Fruit fly (Drosophila melanogaster): Measurements from ENCODE around the gene Nuak.

Gene Nuak

DNA sequence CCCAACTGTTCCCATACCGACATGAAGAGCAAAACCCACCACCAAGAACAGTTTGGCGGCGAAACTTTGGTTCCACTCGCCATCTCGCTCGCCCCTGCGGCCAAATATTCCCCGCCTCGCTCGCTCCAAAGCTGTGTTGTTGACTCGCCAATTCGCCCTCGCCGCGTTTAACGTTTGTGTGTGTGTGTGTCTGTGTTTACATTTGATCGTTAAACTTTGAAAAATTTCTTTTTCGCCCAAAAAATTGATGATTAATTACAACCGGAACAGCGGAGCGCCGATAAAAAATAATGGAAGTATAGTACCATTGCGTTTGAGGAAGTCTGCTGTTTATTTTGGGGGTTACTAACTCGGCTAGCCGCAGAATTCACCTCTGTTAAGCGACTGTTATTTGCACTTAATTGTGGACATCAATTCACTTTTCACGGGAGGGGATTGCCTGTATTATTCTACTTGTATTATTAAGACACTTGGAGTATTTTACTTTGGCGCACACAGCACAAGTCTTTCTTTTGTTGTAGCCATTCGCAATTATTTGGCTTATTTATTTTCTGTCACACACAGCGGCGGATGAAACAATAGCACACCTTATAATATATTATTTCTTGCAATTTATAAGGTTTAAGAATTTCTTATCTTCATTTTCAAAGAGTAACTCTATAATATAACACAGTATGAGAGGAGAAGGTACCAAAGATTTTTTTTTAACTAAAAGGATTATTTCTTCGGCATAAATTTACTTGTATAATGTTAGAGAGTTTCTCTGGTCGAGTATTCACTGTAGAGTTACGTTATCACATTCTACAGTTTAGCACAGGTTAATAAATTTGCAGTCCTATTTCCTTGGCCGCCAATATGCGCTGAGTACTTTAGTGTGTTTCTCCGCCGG is 86.9 kb downstream of the Nuak start (continued):
- no peak for TF ChIP-seq usp (GFP tag; optimal IDR thresholded peaks at IDR 0.05)
- TF ChIP-seq Dek (tag; optimal IDR thresholded peaks at IDR 0.05): peak; percentile 87
- TF ChIP-seq phol (tag; optimal IDR thresholded peaks at IDR 0.05): peak; percentile 75
- TF ChIP-seq sc (optimal IDR thresholded peaks at IDR 0.05): no peak
- peak; percentile 8 for TF ChIP-seq sc (GFP tag; optimal IDR thresholded peaks at IDR 0.05)
- TF ChIP-seq sd (tag; optimal IDR thresholded peaks at IDR 0.05): peak; percentile 42
- TF ChIP-seq CG18764 (GFP tag; optimal IDR thresholded peaks at IDR 0.05): peak; percentile 60
- TF ChIP-seq CG12769 (tag; optimal IDR thresholded peaks at IDR 0.05): peak; percentile 43
- TF ChIP-seq E2f1 (GFP tag; IDR thresholded peaks at IDR 0.05): no peak
- TF ChIP-seq Dll (GFP tag; IDR thresholded peaks at IDR 0.05; ENCODE audit: partially characterized antibody): no peak
- no peak for TF ChIP-seq CG42726 (GFP tag; IDR thresholded peaks at IDR 0.05; ENCODE audit: partially characterized antibody)
- peak; percentile 75 for TF ChIP-seq Hr3 (GFP tag; optimal IDR thresholded peaks at IDR 0.05)
- TF ChIP-seq cg (GFP tag; optimal IDR thresholded peaks at IDR 0.05): peak; percentile 90
- TF ChIP-seq BEAF-32 (GFP tag; optimal IDR thresholded peaks at IDR 0.05): no peak
- TF ChIP-seq CG9932 (GFP tag; IDR thresholded peaks at IDR 0.05): no peak
- TF ChIP-seq CG17359 (tag; optimal IDR thresholded peaks at IDR 0.05): peak; percentile 76
- TF ChIP-seq gce (GFP tag; IDR thresholded peaks at IDR 0.05): no peak
- TF ChIP-seq CG1792 (GFP tag; optimal IDR thresholded peaks at IDR 0.05): peak; percentile 56
- TF ChIP-seq CG16815 (GFP tag; optimal IDR thresholded peaks at IDR 0.05): peak; percentile 70
- TF ChIP-seq Pdp1 (GFP tag; optimal IDR thresholded peaks at IDR 0.05): peak; percentile 41 to 72
- peak; percentile 37 for TF ChIP-seq emc (GFP tag; optimal IDR thresholded peaks at IDR 0.05)
- no peak for TF ChIP-seq Mes4 (GFP tag; optimal IDR thresholded peaks at IDR 0.05)
- TF ChIP-seq Aef1 (GFP tag; IDR thresholded peaks at IDR 0.05): no peak
- TF ChIP-seq br (optimal IDR thresholded peaks at IDR 0.05): no peak
- peak; percentile 75 for TF ChIP-seq Abd-B (GFP tag; optimal IDR thresholded peaks at IDR 0.05)
- TF ChIP-seq C15 (GFP tag; IDR thresholded peaks at IDR 0.05): no peak
- TF ChIP-seq Trl (optimal IDR thresholded peaks at IDR 0.05): no peak
- peak; percentile 46 for TF ChIP-seq Trl (GFP tag; optimal IDR thresholded peaks at IDR 0.05)
- no peak for TF ChIP-seq Kr (GFP tag; optimal IDR thresholded peaks at IDR 0.05)
- peak; percentile 54 for TF ChIP-seq Nf-YC (tag; optimal IDR thresholded peaks at IDR 0.05)
- no peak for TF ChIP-seq CG16813 (GFP tag; IDR thresholded peaks at IDR 0.05; ENCODE audit: partially characterized antibody)
- peak; percentile 62 for TF ChIP-seq CG17912 (GFP tag; optimal IDR thresholded peaks at IDR 0.05)
- TF ChIP-seq pb (GFP tag; optimal IDR thresholded peaks at IDR 0.05): peak; percentile 41
- TF ChIP-seq HLH3B (GFP tag; IDR thresholded peaks at IDR 0.05): no peak
- TF ChIP-seq CG9727 (GFP tag; optimal IDR thresholded peaks at IDR 0.05): peak; percentile 90
- TF ChIP-seq CG7963 (GFP tag; IDR thresholded peaks at IDR 0.05; ENCODE audit: partially characterized antibody): no peak
- no peak for TF ChIP-seq fru (optimal IDR thresholded peaks at IDR 0.05)
- TF ChIP-seq Xbp1 (GFP tag; optimal IDR thresholded peaks at IDR 0.05): peak; percentile 80
- TF ChIP-seq Doc3 (GFP tag; IDR thresholded peaks at IDR 0.05; ENCODE audit: partially characterized antibody): no peak
- peak; percentile 77 for TF ChIP-seq Ssrp (tag; optimal IDR thresholded peaks at IDR 0.05)
- peak; percentile 81 for TF ChIP-seq CG9437 (GFP tag; optimal IDR thresholded peaks at IDR 0.05)
- TF ChIP-seq CG32532 (GFP tag; IDR thresholded peaks at IDR 0.05): no peak
- TF ChIP-seq Six4 (GFP tag; optimal IDR thresholded peaks at IDR 0.05): peak; percentile 26
- TF ChIP-seq Fer2 (tag; optimal IDR thresholded peaks at IDR 0.05): peak; percentile 70
- TF ChIP-seq pros (GFP tag; optimal IDR thresholded peaks at IDR 0.05): peak; percentile 70
- TF ChIP-seq ssp (GFP tag; IDR thresholded peaks at IDR 0.05): no peak
- TF ChIP-seq CG14014 (GFP tag; IDR thresholded peaks at IDR 0.05): no peak
- TF ChIP-seq chn (GFP tag; optimal IDR thresholded peaks at IDR 0.05): peak; percentile 19
- peak; percentile 32 for TF ChIP-seq salm (tag; optimal IDR thresholded peaks at IDR 0.05)
- no peak for TF ChIP-seq gsb (GFP tag; IDR thresholded peaks at IDR 0.05)

Data from whole organism, embryonic.